Fruit fly (Drosophila melanogaster) whole organism, embryonic: ENCODE results near the gene cry.

Source experiments
- Aef1 ChIP-seq: fragments of 200-800 bp; sonication (Bioruptor generic); IDR thresholded peaks from 3 replicates; pipeline ENCODE4 v1.3.6; 2022; ENCODE audit warnings: missing biosample characterization, missing genetic modification characterization
- CG15514 ChIP-seq: fragments of 200-800 bp; sonication (Bioruptor generic); optimal IDR thresholded peaks from 3 replicates; lab custom pipeline; 2017; ENCODE audit warnings: missing biosample characterization, missing genetic modification characterization, mild to moderate bottlenecking, moderate library complexity, missing genetic modification reagents
- CG17328 ChIP-seq: fragments of 200-800 bp; sonication (Bioruptor generic); IDR thresholded peaks from 2 replicates; pipeline ENCODE4 v1.3.6; 2022; ENCODE audit warnings: missing biosample characterization, missing genetic modification characterization
- CG18599 ChIP-seq: fragments of 200-800 bp; sonication (Bioruptor generic); optimal IDR thresholded peaks from 3 replicates; lab custom pipeline; 2017; ENCODE audit warnings: missing biosample characterization, missing genetic modification characterization, mild to moderate bottlenecking, moderate library complexity, missing genetic modification reagents
- CG2199 ChIP-seq: fragments of 200-800 bp; sonication (Bioruptor generic); IDR thresholded peaks from 3 replicates; pipeline ENCODE4 v1.3.6; 2022; ENCODE audit warnings: missing biosample characterization, missing genetic modification characterization
- CG34376 ChIP-seq: fragments of 200-800 bp; sonication (Bioruptor generic); optimal IDR thresholded peaks from 2 replicates; lab custom pipeline; 2018; ENCODE audit warnings: missing biosample characterization, mild to moderate bottlenecking, missing genetic modification characterization
- CG34422 ChIP-seq: fragments of 200-800 bp; sonication (Bioruptor generic); IDR thresholded peaks from 3 replicates; pipeline ENCODE4 v1.3.6; 2022; ENCODE audit warnings: missing biosample characterization, missing genetic modification characterization
- CG3838 ChIP-seq: fragments of 200-800 bp; sonication (Bioruptor generic); optimal IDR thresholded peaks from 3 replicates; lab custom pipeline; 2016; ENCODE audit warnings: missing biosample characterization, missing genetic modification characterization
- CG3995 ChIP-seq: fragments of 200-800 bp; sonication (Bioruptor generic); optimal IDR thresholded peaks from 3 replicates; lab custom pipeline; 2016; ENCODE audit warnings: missing biosample characterization, missing genetic modification characterization
- CG4360 ChIP-seq: fragments of 200-800 bp; sonication (Bioruptor generic); IDR thresholded peaks from 2 replicates; pipeline ENCODE4 v1.3.6; 2022; ENCODE audit warnings: missing biosample characterization, missing genetic modification characterization
- CG6689 ChIP-seq: fragments of 200-800 bp; sonication (Bioruptor generic); IDR thresholded peaks from 2 replicates; pipeline ENCODE4 v1.3.6; 2022; ENCODE audit warnings: missing biosample characterization, missing genetic modification characterization
- Dip2 ChIP-seq: fragments of 200-800 bp; sonication (Bioruptor generic); IDR thresholded peaks from 2 replicates; pipeline ENCODE4 v1.3.6; 2022; ENCODE audit warnings: missing biosample characterization, missing genetic modification characterization
- Eip74EF ChIP-seq, 2 experiments: fragments of 200-800 bp in 1 of 2; fragments of >200 bp in 1 of 2; sonication (Bioruptor generic) in 1 of 2; optimal IDR thresholded peaks; 2 replicates each; lab custom pipeline; 2017 to 2019; ENCODE audit warnings: missing biosample characterization in 2 of 2, missing genetic modification characterization in 2 of 2, mild to moderate bottlenecking in 1 of 2, moderate library complexity in 1 of 2
- GATAe ChIP-seq: fragments of 200-800 bp; sonication (Bioruptor generic); conservative IDR thresholded peaks from 2 replicates; pipeline ENCODE4 v1.3.6; 2022; ENCODE audit warnings: missing biosample characterization, missing genetic modification characterization
- Hr3 ChIP-seq: fragments of 200-800 bp; sonication (Bioruptor generic); optimal IDR thresholded peaks from 3 replicates; lab custom pipeline; 2016; ENCODE audit warnings: missing biosample characterization, missing genetic modification characterization
- Hr78 ChIP-seq, 2 experiments: fragments of 200-800 bp in 1 of 2; fragments of >200 bp in 1 of 2; sonication (Bioruptor generic) in 1 of 2; optimal IDR thresholded peaks; 2 replicates each; lab custom pipeline; 2017 to 2019; ENCODE audit warnings: missing biosample characterization in 2 of 2, missing genetic modification characterization in 2 of 2, mild to moderate bottlenecking in 1 of 2, moderate library complexity in 1 of 2
- MBD-R2 ChIP-seq: fragments of 200-800 bp; sonication (Bioruptor generic); IDR thresholded peaks from 2 replicates; pipeline ENCODE4 v1.3.6; 2022; ENCODE audit warnings: missing biosample characterization, missing genetic modification characterization
- Med ChIP-seq: fragments of 200-800 bp; sonication (Bioruptor generic); peaks from one replicate; lab custom pipeline; 2016; ENCODE audit warnings: missing biosample characterization, missing genetic modification characterization, mild to moderate bottlenecking, inconsistent platforms, moderate library complexity
- Nf-YB ChIP-seq: fragments of 200-800 bp; sonication (Bioruptor generic); optimal IDR thresholded peaks from 3 replicates; lab custom pipeline; 2019; ENCODE audit warnings: missing biosample characterization, mild to moderate bottlenecking, missing genetic modification characterization, moderate library complexity
- Oaz ChIP-seq: fragments of 200-800 bp; sonication (Bioruptor generic); IDR thresholded peaks from 2 replicates; pipeline ENCODE4 v1.3.6; 2022; ENCODE audit warnings: missing biosample characterization, missing genetic modification characterization
- Opbp ChIP-seq: fragments of 200-800 bp; sonication (Bioruptor generic); IDR thresholded peaks from 3 replicates; pipeline ENCODE4 v1.3.6; 2022; ENCODE audit warnings: missing biosample characterization, missing genetic modification characterization; ENCODE audit not compliant: partially characterized antibody
- Pdp1 ChIP-seq, 2 experiments: fragments of 200-800 bp; sonication (Bioruptor generic); optimal IDR thresholded peaks; 3 replicates each; lab custom pipeline; 2016; ENCODE audit warnings: missing biosample characterization in 2 of 2, missing genetic modification characterization in 2 of 2, mild to moderate bottlenecking in 1 of 2, moderate library complexity in 1 of 2
- Trl ChIP-seq, 3 experiments: fragments of >200 bp in 2 of 3; fragments of 200-800 bp in 1 of 3; sonication (Bioruptor generic) in 1 of 3; optimal IDR thresholded peaks; 2 replicates in 1 of 3; 3 replicates in 2 of 3; lab custom pipeline; 2016 to 2017; ENCODE audit warnings: missing biosample characterization in 1 of 3, missing genetic modification characterization in 1 of 3
- Usf ChIP-seq: fragments of 200-800 bp; sonication (Bioruptor generic); optimal IDR thresholded peaks from 2 replicates; lab custom pipeline; 2017; ENCODE audit warnings: missing genotype, missing biosample characterization, missing genetic modification characterization
- Vsx1 ChIP-seq: fragments of 200-800 bp; sonication (Bioruptor generic); optimal IDR thresholded peaks from 2 replicates; lab custom pipeline; 2017; ENCODE audit warnings: missing biosample characterization, mild to moderate bottlenecking, missing genetic modification characterization, missing genetic modification reagents
- abd-A ChIP-seq: fragments of 200-800 bp; sonication (Bioruptor generic); optimal IDR thresholded peaks from 3 replicates; lab custom pipeline; 2019; ENCODE audit warnings: missing biosample characterization, mild to moderate bottlenecking, missing genetic modification characterization, moderate library complexity
- chinmo ChIP-seq: fragments of 200-800 bp; sonication (Bioruptor generic); IDR thresholded peaks from 4 replicates; pipeline ENCODE4 v1.3.6; 2022; ENCODE audit warnings: missing biosample characterization, missing genetic modification characterization; ENCODE audit not compliant: partially characterized antibody
- chn ChIP-seq: fragments of 200-800 bp; sonication (Bioruptor generic); optimal IDR thresholded peaks from 2 replicates; lab custom pipeline; 2016; ENCODE audit warnings: missing biosample characterization, missing genetic modification characterization
- crol ChIP-seq: fragments of 200-800 bp; sonication (Bioruptor generic); IDR thresholded peaks from 2 replicates; pipeline ENCODE4 v1.3.6; 2022; ENCODE audit warnings: missing biosample characterization, missing genetic modification characterization
- dm ChIP-seq: fragments of 200-800 bp; sonication (Bioruptor generic); optimal IDR thresholded peaks from 3 replicates; lab custom pipeline; 2016; ENCODE audit warnings: missing biosample characterization, missing genetic modification characterization
- exex ChIP-seq: fragments of 200-800 bp; sonication (Bioruptor generic); optimal IDR thresholded peaks from 4 replicates; lab custom pipeline; 2018; ENCODE audit warnings: missing biosample characterization, mild to moderate bottlenecking, missing genetic modification characterization, moderate library complexity
- fd3F ChIP-seq: fragments of 200-800 bp; sonication (Bioruptor generic); optimal IDR thresholded peaks from 2 replicates; lab custom pipeline; 2018; ENCODE audit warnings: missing biosample characterization, mild to moderate bottlenecking, missing genetic modification characterization, moderate library complexity
- grn ChIP-seq: fragments of 200-800 bp; sonication (Bioruptor generic); optimal IDR thresholded peaks from 3 replicates; lab custom pipeline; 2017; ENCODE audit warnings: missing biosample characterization, missing genetic modification characterization
- kay ChIP-seq: fragments of 200-800 bp; sonication (Bioruptor generic); optimal IDR thresholded peaks from 2 replicates; lab custom pipeline; 2016; ENCODE audit warnings: missing biosample characterization, missing genetic modification characterization
- nerfin-1 ChIP-seq: fragments of 200-800 bp; sonication (Bioruptor generic); optimal IDR thresholded peaks from 3 replicates; lab custom pipeline; 2019; ENCODE audit warnings: missing biosample characterization, mild to moderate bottlenecking, missing genetic modification characterization, moderate library complexity
- odd ChIP-seq: fragments of 200-800 bp; sonication (Bioruptor generic); optimal IDR thresholded peaks from 2 replicates; lab custom pipeline; 2017; ENCODE audit warnings: missing biosample characterization, mild to moderate bottlenecking, missing genetic modification characterization
- onecut ChIP-seq: fragments of 200-800 bp; sonication (Bioruptor generic); IDR thresholded peaks from 2 replicates; pipeline ENCODE4 v1.3.6; 2022; ENCODE audit warnings: missing biosample characterization, missing genetic modification characterization
- pros ChIP-seq: fragments of 200-800 bp; sonication (Bioruptor generic); optimal IDR thresholded peaks from 3 replicates; lab custom pipeline; 2019; ENCODE audit warnings: missing biosample characterization, mild to moderate bottlenecking, missing genetic modification characterization, moderate library complexity
- rib ChIP-seq: fragments of 200-800 bp; sonication (Bioruptor generic); IDR thresholded peaks from 2 replicates; pipeline ENCODE4 v1.3.6; 2022; ENCODE audit warnings: missing biosample characterization, missing genetic modification characterization
- scrt ChIP-seq: fragments of 200-800 bp; sonication (Bioruptor generic); optimal IDR thresholded peaks from 2 replicates; lab custom pipeline; 2018; ENCODE audit warnings: missing biosample characterization, mild to moderate bottlenecking, missing genetic modification characterization, moderate library complexity
- sd ChIP-seq: fragments of 200-800 bp; sonication (Bioruptor generic); optimal IDR thresholded peaks from 3 replicates; lab custom pipeline; 2018; ENCODE audit warnings: missing biosample characterization, mild to moderate bottlenecking, missing genetic modification characterization, moderate library complexity
- sens ChIP-seq: fragments of 200-800 bp; sonication (Bioruptor generic); peaks from one replicate; lab custom pipeline; 2016; ENCODE audit warnings: missing biosample characterization, missing genetic modification characterization
- sug ChIP-seq: fragments of 200-800 bp; optimal IDR thresholded peaks from 2 replicates; lab custom pipeline; 2019; ENCODE audit warnings: missing biosample characterization, mild to moderate bottlenecking, missing genetic modification characterization, moderate library complexity
- ttk ChIP-seq: fragments of 200-800 bp; sonication (Bioruptor generic); IDR thresholded peaks from 2 replicates; pipeline ENCODE4 v2.1.2; 2022; ENCODE audit warnings: missing biosample characterization, missing genetic modification characterization
- yki ChIP-seq: fragments of >200 bp; optimal IDR thresholded peaks from 3 replicates; lab custom pipeline; 2018

cry gene

dm6 chr3R:19225446-19225955, 13.5 kb downstream of the cry start:
- TF ChIP-seq fd3F (GFP tag; lab: Kevin White, UChicago) (no peak), Hr3 (GFP tag; lab: Kevin White, UChicago) (no peak), exex (tag; lab: Kevin White, UChicago) (peak; percentile 70), CG3995 (GFP tag; lab: Kevin White, UChicago) (no peak), CG6689 (0 out of 2 replicates have a peak, but pooled peaks have one; percentile 21), Oaz (no peak), CG3838 (GFP tag; lab: Kevin White, UChicago) (no peak), Pdp1 (GFP tag; optimal IDR thresholded peaks at IDR 0.05; lab: Kevin White, UChicago) (peak in 1 of 2 experiments; percentile 95), Vsx1 (GFP tag; lab: Kevin White, UChicago) (peak; percentile 5), sd (peak; percentile 83), nerfin-1 (tag; lab: Kevin White, UChicago) (peak; percentile 0), Dip2 (GFP tag; lab: Robert Waterston, UW) (no peak), Usf (GFP tag; lab: Kevin White, UChicago) (no peak), MBD-R2 (GFP tag; lab: Robert Waterston, UW) (peak; percentile 44; the same call in 1 of the 2 replicates), CG18599 (GFP tag; lab: Kevin White, UChicago) (no peak), dm (no peak), Trl (optimal IDR thresholded peaks at IDR 0.05; lab: Kevin White, UChicago) (peak; percentile 84 to 95), Trl (GFP tag; optimal IDR thresholded peaks at IDR 0.05; lab: Kevin White, UChicago) (no peak), onecut (peak; percentile 97), chinmo (GFP tag; lab: Robert Waterston, UW) (0 out of 4 replicates have a peak, but pooled peaks have one; percentile 41), sug (tag; lab: Kevin White, UChicago) (peak; percentile 27), yki (lab: Kevin White, UChicago) (peak; percentile 76), CG34422 (GFP tag; lab: Robert Waterston, UW) (peak; percentile 63; the same call in 1 of the 3 replicates), pros (GFP tag; lab: Kevin White, UChicago) (peak; percentile 9), GATAe (GFP tag; lab: Robert Waterston, UW) (peak; percentile 72), Eip74EF (GFP tag; optimal IDR thresholded peaks at IDR 0.05; lab: Kevin White, UChicago) (no peak), rib (GFP tag; lab: Robert Waterston, UW) (peak; percentile 30; the same call in 1 of the 2 replicates), CG4360 (GFP tag; lab: Robert Waterston, UW) (peak; percentile 75), CG2199 (0 out of 3 replicates have a peak, but pooled peaks have one; percentile 23), Med (peak; percentile 65), odd (GFP tag; lab: Kevin White, UChicago) (peak; percentile 8), Nf-YB (GFP tag; lab: Kevin White, UChicago) (no peak), abd-A (tag; lab: Kevin White, UChicago) (peak; percentile 59), kay (GFP tag; lab: Kevin White, UChicago) (peak; percentile 72), grn (peak; percentile 76), CG17328 (no peak), crol (GFP tag; lab: Robert Waterston, UW) (peak; percentile 95), ttk (GFP tag; lab: Robert Waterston, UW) (no peak), Hr78 (GFP tag; optimal IDR thresholded peaks at IDR 0.05; lab: Kevin White, UChicago) (peak in 1 of 2 experiments; percentile 6), CG15514 (peak; percentile 1), Aef1 (GFP tag; lab: Robert Waterston, UW) (peak; percentile 36), Opbp (GFP tag; lab: Robert Waterston, UW) (0 out of 3 replicates have a peak, but pooled peaks have one; percentile 12), CG34376 (GFP tag; lab: Kevin White, UChicago) (peak; percentile 3), chn (GFP tag; lab: Kevin White, UChicago) (peak; percentile 8), scrt (peak; percentile 52), sens (GFP tag; lab: Kevin White, UChicago) (peak; percentile 39)
- TF ChIP-seq, all 482 proteins: peak for 32
